Fruit fly (Drosophila melanogaster) whole organism, prepupa: ENCODE data around the gene mei-P22.

Experiments used
- CG10631 ChIP-seq: fragments of 200-800 bp; sonication (Bioruptor generic); optimal IDR thresholded peaks from 2 replicates; lab custom pipeline; 2016; ENCODE audit warnings: missing biosample characterization, missing genetic modification characterization
- CG10669 ChIP-seq: fragments of 200-800 bp; sonication (Bioruptor generic); optimal IDR thresholded peaks from 3 replicates; lab custom pipeline; 2018; ENCODE audit warnings: missing biosample characterization, mild to moderate bottlenecking, missing genetic modification characterization, moderate library complexity
- CG11294 ChIP-seq: fragments of 200-800 bp; sonication (Bioruptor generic); IDR thresholded peaks from 2 replicates; pipeline ENCODE4 v1.3.6; 2022; ENCODE audit warnings: missing biosample characterization, missing genetic modification characterization
- CG11762 ChIP-seq: fragments of 200-800 bp; sonication (Bioruptor generic); optimal IDR thresholded peaks from 3 replicates; lab custom pipeline; 2016; ENCODE audit warnings: missing biosample characterization, missing genetic modification characterization; ENCODE audit not compliant: insufficient read depth
- CG11902 ChIP-seq: fragments of 200-800 bp; sonication (Bioruptor generic); optimal IDR thresholded peaks from 3 replicates; lab custom pipeline; 2016; ENCODE audit warnings: missing biosample characterization, missing genetic modification characterization
- CG15336 ChIP-seq: fragments of 200-800 bp; sonication (Bioruptor generic); IDR thresholded peaks from 2 replicates; pipeline ENCODE4 v1.3.6; 2022; ENCODE audit warnings: missing biosample characterization, missing genetic modification characterization
- CG16779 ChIP-seq: fragments of 200-800 bp; sonication (Bioruptor generic); optimal IDR thresholded peaks from 3 replicates; lab custom pipeline; 2017; ENCODE audit warnings: missing biosample characterization, mild to moderate bottlenecking, missing genetic modification characterization
- CG3032 ChIP-seq: fragments of 200-800 bp; optimal IDR thresholded peaks from 2 replicates; lab custom pipeline; 2019; ENCODE audit warnings: missing biosample characterization, mild to moderate bottlenecking, missing genetic modification characterization, moderate library complexity
- CG31627 ChIP-seq: fragments of 200-800 bp; sonication (Bioruptor generic); optimal IDR thresholded peaks from 3 replicates; lab custom pipeline; 2016; ENCODE audit warnings: missing biosample characterization, missing genetic modification characterization
- CG32006 ChIP-seq: fragments of 200-800 bp; sonication (Bioruptor generic); optimal IDR thresholded peaks from 3 replicates; lab custom pipeline; 2017; ENCODE audit warnings: missing biosample characterization, mild to moderate bottlenecking, missing genetic modification characterization
- CG34406 ChIP-seq: fragments of 200-800 bp; sonication (Bioruptor generic); optimal IDR thresholded peaks from 3 replicates; lab custom pipeline; 2016; ENCODE audit warnings: missing biosample characterization, missing genetic modification characterization
- CG4318 ChIP-seq: fragments of 200-800 bp; sonication (Bioruptor generic); optimal IDR thresholded peaks from 3 replicates; lab custom pipeline; 2017; ENCODE audit warnings: missing biosample characterization, mild to moderate bottlenecking, missing genetic modification characterization
- CG6163 ChIP-seq: fragments of 200-800 bp; sonication (Bioruptor generic); IDR thresholded peaks from 3 replicates; pipeline ENCODE4 v1.3.6; 2022; ENCODE audit warnings: missing biosample characterization, missing genetic modification characterization
- CG6276 ChIP-seq: fragments of 200-800 bp; sonication (Bioruptor generic); optimal IDR thresholded peaks from 2 replicates; lab custom pipeline; 2017; ENCODE audit warnings: missing biosample characterization, mild to moderate bottlenecking, missing genetic modification characterization
- CG6792 ChIP-seq: fragments of 200-800 bp; sonication (Bioruptor generic); optimal IDR thresholded peaks from 3 replicates; lab custom pipeline; 2016; ENCODE audit warnings: missing biosample characterization, missing genetic modification characterization
- CG6808 ChIP-seq: fragments of 200-800 bp; sonication (Bioruptor generic); optimal IDR thresholded peaks from 3 replicates; lab custom pipeline; 2017; ENCODE audit warnings: missing biosample characterization, missing genetic modification characterization, mild to moderate bottlenecking, moderate library complexity, missing genetic modification reagents
- CG6854 ChIP-seq: fragments of 200-800 bp; sonication (Bioruptor generic); optimal IDR thresholded peaks from 2 replicates; lab custom pipeline; 2017; ENCODE audit warnings: missing biosample characterization, mild to moderate bottlenecking, missing genetic modification characterization
- CG7368 ChIP-seq: fragments of 200-800 bp; sonication (Bioruptor generic); optimal IDR thresholded peaks from 3 replicates; lab custom pipeline; 2016; ENCODE audit warnings: missing biosample characterization, missing genetic modification characterization
- CG8319 ChIP-seq: fragments of 200-800 bp; sonication (Bioruptor generic); optimal IDR thresholded peaks from 3 replicates; lab custom pipeline; 2016; ENCODE audit warnings: missing biosample characterization, missing genetic modification characterization
- CG8632 ChIP-seq: fragments of 200-800 bp; sonication (Bioruptor generic); optimal IDR thresholded peaks from 3 replicates; lab custom pipeline; 2016; ENCODE audit warnings: missing biosample characterization, missing genetic modification characterization
- CG9139 ChIP-seq: fragments of 200-800 bp; sonication (Bioruptor generic); optimal IDR thresholded peaks from 3 replicates; lab custom pipeline; 2017; ENCODE audit warnings: missing biosample characterization, mild to moderate bottlenecking, missing genetic modification characterization
- Eip75B ChIP-seq: fragments of 200-800 bp; sonication (Bioruptor generic); optimal IDR thresholded peaks from 3 replicates; lab custom pipeline; 2016; ENCODE audit warnings: missing biosample characterization, missing genetic modification characterization
- Eip78C ChIP-seq: fragments of 200-800 bp; sonication (Bioruptor generic); peaks from one replicate; lab custom pipeline; 2016; ENCODE audit warnings: missing biosample characterization, missing genetic modification characterization
- Gug ChIP-seq: fragments of 200-800 bp; sonication (Bioruptor generic); IDR thresholded peaks from 2 replicates; pipeline ENCODE4 v1.3.6; 2022; ENCODE audit warnings: missing biosample characterization, missing genetic modification characterization
- Hr38 ChIP-seq: sonication (Bioruptor generic); optimal IDR thresholded peaks from 2 replicates; lab custom pipeline; 2016; ENCODE audit warnings: missing biosample characterization, missing genetic modification characterization
- Hr39 ChIP-seq: fragments of 200-800 bp; sonication (Bioruptor generic); optimal IDR thresholded peaks from 2 replicates; lab custom pipeline; 2016; ENCODE audit warnings: missing biosample characterization, missing genetic modification characterization
- Hr4 ChIP-seq: fragments of 200-800 bp; sonication (Bioruptor generic); optimal IDR thresholded peaks from 3 replicates; lab custom pipeline; 2016; ENCODE audit warnings: missing biosample characterization, missing genetic modification characterization
- Lpt ChIP-seq: fragments of 200-800 bp; sonication (Bioruptor generic); optimal IDR thresholded peaks from 3 replicates; lab custom pipeline; 2016; ENCODE audit warnings: missing biosample characterization, missing genetic modification characterization
- Met ChIP-seq: fragments of 200-800 bp; sonication (Bioruptor generic); optimal IDR thresholded peaks from 3 replicates; lab custom pipeline; 2016; ENCODE audit warnings: missing biosample characterization, missing genetic modification characterization
- OdsH ChIP-seq: fragments of 200-800 bp; sonication (Bioruptor generic); optimal IDR thresholded peaks from 3 replicates; lab custom pipeline; 2016; ENCODE audit warnings: missing biosample characterization, missing genetic modification characterization
- Sox102F ChIP-seq: fragments of 200-800 bp; sonication (Bioruptor generic); optimal IDR thresholded peaks from 2 replicates; lab custom pipeline; 2016; ENCODE audit warnings: missing biosample characterization, mild to moderate bottlenecking, missing genetic modification characterization
- achi ChIP-seq: fragments of 200-800 bp; sonication (Bioruptor generic); optimal IDR thresholded peaks from 3 replicates; lab custom pipeline; 2016; ENCODE audit warnings: missing biosample characterization, missing genetic modification characterization
- acj6 ChIP-seq: fragments of 200-800 bp; sonication (Bioruptor generic); optimal IDR thresholded peaks from 3 replicates; lab custom pipeline; 2016; ENCODE audit warnings: missing biosample characterization, missing genetic modification characterization
- cyc ChIP-seq: fragments of 200-800 bp; sonication (Bioruptor generic); optimal IDR thresholded peaks from 3 replicates; lab custom pipeline; 2016; ENCODE audit warnings: missing biosample characterization, missing genetic modification characterization
- dac ChIP-seq: fragments of 200-800 bp; sonication (Bioruptor generic); optimal IDR thresholded peaks from 2 replicates; lab custom pipeline; 2017; ENCODE audit warnings: missing biosample characterization, mild to moderate bottlenecking, missing genetic modification characterization
- dsx ChIP-seq: fragments of 200-800 bp; optimal IDR thresholded peaks from 3 replicates; lab custom pipeline; 2019; ENCODE audit warnings: missing biosample characterization, mild to moderate bottlenecking, missing genetic modification characterization, moderate library complexity; ENCODE audit not compliant: poor library complexity, severe bottlenecking
- eg ChIP-seq: fragments of 200-800 bp; sonication (Bioruptor generic); IDR thresholded peaks from 3 replicates; pipeline ENCODE4 v1.3.6; 2022; ENCODE audit warnings: missing biosample characterization, missing genetic modification characterization
- esn ChIP-seq: fragments of 200-800 bp; sonication (Bioruptor generic); optimal IDR thresholded peaks from 2 replicates; lab custom pipeline; 2016; ENCODE audit warnings: missing biosample characterization, mild to moderate bottlenecking, missing genetic modification characterization, moderate library complexity
- fd59A ChIP-seq: fragments of 200-800 bp; sonication (Bioruptor generic); optimal IDR thresholded peaks from 2 replicates; lab custom pipeline; 2017; ENCODE audit warnings: missing biosample characterization, mild to moderate bottlenecking, missing genetic modification characterization, missing genetic modification reagents
- fd85E ChIP-seq: fragments of 200-800 bp; sonication (Bioruptor generic); optimal IDR thresholded peaks from 3 replicates; lab custom pipeline; 2016; ENCODE audit warnings: missing biosample characterization, missing genetic modification characterization
- fkh ChIP-seq: fragments of 200-800 bp; sonication (Bioruptor generic); optimal IDR thresholded peaks from 3 replicates; lab custom pipeline; 2017; ENCODE audit warnings: missing biosample characterization, mild to moderate bottlenecking, missing genetic modification characterization, moderate library complexity
- lz ChIP-seq: fragments of 200-800 bp; sonication (Bioruptor generic); optimal IDR thresholded peaks from 3 replicates; lab custom pipeline; 2016; ENCODE audit warnings: missing biosample characterization, missing genetic modification characterization
- net ChIP-seq: fragments of 200-800 bp; sonication (Bioruptor generic); optimal IDR thresholded peaks from 3 replicates; lab custom pipeline; 2016; ENCODE audit warnings: missing biosample characterization, missing genetic modification characterization
- pdm3 ChIP-seq: fragments of 200-800 bp; sonication (Bioruptor generic); optimal IDR thresholded peaks from 3 replicates; lab custom pipeline; 2016; ENCODE audit warnings: missing biosample characterization, missing genetic modification characterization
- salr ChIP-seq, 2 experiments: fragments of 200-800 bp; sonication (Bioruptor generic); optimal IDR thresholded peaks; 3 replicates each; lab custom pipeline; 2016 to 2018; ENCODE audit warnings: missing biosample characterization in 2 of 2, missing genetic modification characterization in 2 of 2, mild to moderate bottlenecking in 1 of 2
- ss ChIP-seq, 2 experiments: fragments of 200-800 bp; sonication (Bioruptor generic); optimal IDR thresholded peaks; 2 replicates in 1 of 2; 3 replicates in 1 of 2; lab custom pipeline; 2017 to 2018; ENCODE audit warnings: mild to moderate bottlenecking in 2 of 2, missing biosample characterization in 2 of 2, missing genetic modification characterization in 2 of 2, moderate library complexity in 1 of 2
- svp ChIP-seq: fragments of 200-800 bp; sonication (Bioruptor generic); peaks from one replicate; lab custom pipeline; 2016; ENCODE audit warnings: missing biosample characterization, missing genetic modification characterization

mei-P22 gene

DNA sequence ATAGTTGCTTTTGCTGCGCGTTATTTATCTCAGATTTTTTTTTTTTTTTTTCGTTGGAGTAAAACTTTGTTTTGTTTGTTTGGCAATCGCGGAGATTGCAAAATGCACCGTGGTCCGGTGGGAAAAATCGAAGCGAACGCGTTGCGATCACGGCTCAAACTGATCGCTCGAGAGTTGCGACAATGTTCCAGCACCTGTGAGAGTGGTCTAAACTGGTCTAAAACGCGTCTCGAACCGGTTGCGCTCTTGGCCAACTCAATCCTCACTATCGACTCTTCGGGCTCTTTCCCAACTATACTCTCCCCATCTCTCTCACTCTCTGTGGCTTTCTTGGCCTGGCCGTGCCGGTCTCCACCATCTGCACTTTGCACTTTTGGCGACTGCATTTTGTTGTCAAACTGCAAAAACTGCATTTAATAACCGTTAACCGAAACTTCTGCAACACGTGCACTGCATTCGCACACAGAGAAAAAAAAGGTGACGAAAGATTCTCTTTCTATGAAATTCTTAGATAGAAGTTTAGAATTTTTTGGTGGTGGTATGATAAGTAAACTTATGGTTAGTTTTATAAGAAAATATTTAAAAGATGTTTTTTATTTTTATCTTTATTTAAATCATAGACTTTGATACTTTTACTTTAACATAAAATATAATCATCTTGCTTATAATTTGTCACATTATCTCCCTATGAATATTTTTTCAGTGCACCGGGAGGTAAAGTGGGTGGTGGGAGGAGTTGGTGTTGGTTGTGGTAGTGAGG lies 19.7 kb downstream of the mei-P22 start, which contains the start of gene CG14830 (continued):
- TF ChIP-seq dac (GFP tag; lab: Kevin White, UChicago) (no peak), Eip75B (GFP tag; lab: Kevin White, UChicago) (no peak), eg (GFP tag; lab: Robert Waterston, UW) (peak; percentile 72), Met (GFP tag; lab: Kevin White, UChicago) (no peak), Hr39 (GFP tag; lab: Kevin White, UChicago) (no peak), Lpt (GFP tag; lab: Kevin White, UChicago) (peak; percentile 83), CG4318 (GFP tag; lab: Kevin White, UChicago) (no peak), fd85E (GFP tag; lab: Kevin White, UChicago) (peak; percentile 3), CG8319 (GFP tag; lab: Kevin White, UChicago) (peak; percentile 23), CG6808 (GFP tag; lab: Kevin White, UChicago) (peak; percentile 66), CG6792 (GFP tag; lab: Kevin White, UChicago) (no peak), Sox102F (no peak), Eip78C (GFP tag; lab: Kevin White, UChicago) (peak; percentile 52), dsx (peak; percentile 49), salr (GFP tag; optimal IDR thresholded peaks at IDR 0.05; lab: Kevin White, UChicago) (no peak), CG9139 (GFP tag; lab: Kevin White, UChicago) (peak; percentile 55), CG3032 (no peak), CG32006 (GFP tag; lab: Kevin White, UChicago) (peak; percentile 18), CG11294 (GFP tag; lab: Robert Waterston, UW) (no peak), cyc (peak; percentile 64), net (GFP tag; lab: Kevin White, UChicago) (peak; percentile 3), CG7368 (GFP tag; lab: Kevin White, UChicago) (peak; percentile 35), CG6276 (peak; percentile 81), esn (GFP tag; lab: Kevin White, UChicago) (no peak), CG11902 (peak; percentile 32), CG34406 (GFP tag; lab: Kevin White, UChicago) (no peak), CG10631 (no peak), CG15336 (GFP tag; lab: Robert Waterston, UW) (peak; percentile 11), Hr4 (no peak), Hr38 (GFP tag; lab: Kevin White, UChicago) (no peak), ss (GFP tag; optimal IDR thresholded peaks at IDR 0.05; lab: Kevin White, UChicago) (peak; percentile 30 to 48), lz (no peak), pdm3 (GFP tag; lab: Kevin White, UChicago) (no peak), OdsH (GFP tag; lab: Kevin White, UChicago) (no peak), acj6 (GFP tag; lab: Kevin White, UChicago) (no peak), Gug (peak; percentile 77), achi (GFP tag; lab: Kevin White, UChicago) (no peak), fkh (GFP tag; lab: Kevin White, UChicago) (no peak), CG6163 (GFP tag; lab: Robert Waterston, UW) (peak; percentile 53), CG31627 (GFP tag; lab: Kevin White, UChicago) (no peak)

DNA sequence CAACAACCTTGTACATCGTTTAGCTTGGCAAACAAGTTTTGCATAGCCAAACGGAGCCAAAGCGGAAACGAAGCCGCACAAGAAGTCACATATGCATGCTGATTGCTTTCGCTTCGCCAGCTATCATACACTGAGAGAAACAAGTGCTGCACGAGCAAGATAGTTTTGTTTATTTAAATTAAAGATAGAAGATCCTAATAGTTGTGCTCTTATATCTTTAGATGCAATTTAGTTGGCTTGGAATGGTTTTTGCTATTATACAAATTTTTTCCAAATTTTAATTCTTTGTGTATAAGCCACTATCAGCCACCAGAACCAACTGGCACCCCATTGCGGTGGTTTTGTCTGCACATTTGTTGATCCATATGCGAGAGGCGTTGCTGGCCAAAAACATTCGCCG lies 39.4 kb downstream of the mei-P22 start:
- peak; percentile 51; the same call in 1 of the 3 replicates for TF ChIP-seq CG6163 (GFP tag; lab: Robert Waterston, UW)
- TF ChIP-seq salr (GFP tag; optimal IDR thresholded peaks at IDR 0.05; lab: Kevin White, UChicago): no peak
- TF ChIP-seq Hr39 (GFP tag; lab: Kevin White, UChicago): no peak
- TF ChIP-seq Eip75B (GFP tag; lab: Kevin White, UChicago): no peak
- TF ChIP-seq CG16779 (tag; lab: Kevin White, UChicago): no peak
- TF ChIP-seq CG4318 (GFP tag; lab: Kevin White, UChicago): peak; percentile 16
- TF ChIP-seq Eip78C (GFP tag; lab: Kevin White, UChicago): peak; percentile 80
- TF ChIP-seq pdm3 (GFP tag; lab: Kevin White, UChicago): no peak
- no peak for TF ChIP-seq CG10669 (GFP tag; lab: Kevin White, UChicago)
- TF ChIP-seq net (GFP tag; lab: Kevin White, UChicago): no peak
- TF ChIP-seq Hr4: peak; percentile 10
- no peak for TF ChIP-seq CG11762
- no peak for TF ChIP-seq achi (GFP tag; lab: Kevin White, UChicago)
- no peak for TF ChIP-seq OdsH (GFP tag; lab: Kevin White, UChicago)
- no peak for TF ChIP-seq dsx
- peak; percentile 33 for TF ChIP-seq CG32006 (GFP tag; lab: Kevin White, UChicago)
- TF ChIP-seq Gug: no peak
- peak; percentile 35 for TF ChIP-seq CG6276
- no peak for TF ChIP-seq fd59A (GFP tag; lab: Kevin White, UChicago)
- no peak for TF ChIP-seq CG6854 (GFP tag; lab: Kevin White, UChicago)
- peak; percentile 51; the same call in 1 of the 3 replicates for TF ChIP-seq eg (GFP tag; lab: Robert Waterston, UW)
- no peak for TF ChIP-seq CG9139 (GFP tag; lab: Kevin White, UChicago)
- no peak for TF ChIP-seq svp
- TF ChIP-seq CG8632 (GFP tag; lab: Kevin White, UChicago): no peak
- no peak for TF ChIP-seq ss (GFP tag; optimal IDR thresholded peaks at IDR 0.05; lab: Kevin White, UChicago)
- no peak for TF ChIP-seq dac (GFP tag; lab: Kevin White, UChicago)
